Worm (Caenorhabditis elegans) whole organism, dauer: Measurements from ENCODE around the gene clec-49.

Experiments
- unc-62 ChIP-seq: sonication (generic microtip); optimal IDR thresholded peaks from 2 replicates; lab custom pipeline; 2017; ENCODE audit warnings: missing biosample characterization, missing genetic modification reagents, missing genetic modification characterization

clec-49 gene

ce11 chrV:19751124-19751523, at the start of gene clec-49:
TSS of gene clec-49 (minus strand) at chrV:19751226.
- no peak for TF ChIP-seq unc-62 (GFP tag; lab: Kevin White, UChicago)

ce11 chrV:19794931-19795330, 43.9 kb upstream of the clec-49 start, which contains the start of gene M162.7:
TSS of gene M162.7 (minus strand) at chrV:19795031.
- TF ChIP-seq unc-62 (GFP tag; lab: Kevin White, UChicago): no peak

- TF ChIP-seq unc-62 (GFP tag; lab: Kevin White, UChicago): no peak
Observed at ce11 chrV:19790248-19790647, 39.2 kb upstream of the clec-49 start.

DNA sequence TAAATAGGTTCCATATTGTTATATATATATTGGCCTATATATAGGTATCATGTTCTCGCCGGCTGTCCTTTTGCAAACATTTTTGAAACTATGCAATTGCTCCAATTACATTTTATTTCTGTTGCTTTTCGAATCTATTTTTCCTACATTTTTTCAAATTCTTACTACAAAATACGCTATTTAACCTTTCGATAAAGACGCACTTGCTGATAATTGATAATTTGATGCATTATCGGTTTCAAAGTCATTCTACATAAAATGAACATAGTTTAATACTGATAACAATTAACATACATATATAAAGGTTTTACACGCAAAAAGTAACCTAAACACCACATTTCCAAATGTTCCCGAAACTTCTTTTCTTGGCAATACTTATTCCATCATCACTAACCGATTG, 37.3 kb upstream of the clec-49 start, which contains the start of gene clec-258:
Gene clec-258, plus strand, starts transcription at position 81 of the 400 bp plus-strand sequence.
- no peak for TF ChIP-seq unc-62 (GFP tag; lab: Kevin White, UChicago)

DNA sequence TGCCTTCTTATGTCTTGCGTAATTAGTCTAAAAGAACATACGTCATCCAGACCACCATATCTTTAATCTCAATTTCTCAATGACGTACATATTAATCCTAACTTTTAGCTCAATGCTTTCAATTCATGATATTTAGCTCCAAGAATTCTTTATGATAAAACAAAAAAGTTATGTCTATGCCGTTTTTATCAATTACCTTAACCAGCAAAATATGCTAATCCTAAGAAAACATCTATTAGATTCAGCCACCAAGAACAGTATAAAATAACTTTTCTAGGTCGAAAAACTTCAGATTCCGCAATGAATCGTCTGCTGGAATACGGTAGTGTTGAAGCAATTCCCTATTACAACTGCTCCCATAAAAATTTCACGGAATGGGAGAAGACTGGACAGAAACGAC, 32.8 kb upstream of the clec-49 start, which contains the start of gene srt-45:
Gene srt-45, plus strand, starts transcription at position 301 of the 400 bp plus-strand sequence.
- TF ChIP-seq unc-62 (GFP tag; lab: Kevin White, UChicago): no peak

- no peak for TF ChIP-seq unc-62 (GFP tag; lab: Kevin White, UChicago)
Observed at ce11 chrV:19779220-19779619, 28.2 kb upstream of the clec-49 start.

DNA sequence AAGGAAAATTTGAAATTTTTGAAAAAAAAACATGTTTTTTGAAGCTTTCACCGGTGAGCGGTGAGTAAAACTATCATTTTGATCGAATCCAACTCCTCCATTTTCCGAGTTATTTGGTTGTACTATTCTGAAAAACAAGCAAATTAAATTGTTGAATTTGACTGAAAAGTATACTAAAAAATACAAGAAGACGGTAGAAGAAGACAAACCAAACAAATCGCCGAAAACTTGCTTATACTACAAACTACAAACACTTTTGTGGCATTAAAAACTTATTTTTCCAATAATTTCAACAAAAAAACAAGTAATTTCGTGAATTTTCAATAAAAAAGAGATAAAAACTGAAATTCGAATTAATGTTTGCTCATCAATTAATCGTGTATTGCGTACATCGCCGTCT, 27.6 kb upstream of the clec-49 start, which contains the start of gene fbxa-194:
Gene fbxa-194, minus strand, starts transcription at position 101 of the 400 bp plus-strand sequence.
- no peak for TF ChIP-seq unc-62 (GFP tag; lab: Kevin White, UChicago)

- no peak for TF ChIP-seq unc-62 (GFP tag; lab: Kevin White, UChicago)
Observed at ce11 chrV:19777227-19777626, 26.2 kb upstream of the clec-49 start, which contains the start of gene fbxa-118. TSS of gene fbxa-118 (minus strand) at chrV:19777327.

ce11 chrV:19771660-19772059, 20.6 kb upstream of the clec-49 start, which contains the start of gene M162.15:
TSS of gene M162.15 (minus strand) at chrV:19771760.
- no peak for TF ChIP-seq unc-62 (GFP tag; lab: Kevin White, UChicago)

- TF ChIP-seq unc-62 (GFP tag; lab: Kevin White, UChicago): no peak
Observed at ce11 chrV:19767719-19768118, 16.7 kb upstream of the clec-49 start.

DNA sequence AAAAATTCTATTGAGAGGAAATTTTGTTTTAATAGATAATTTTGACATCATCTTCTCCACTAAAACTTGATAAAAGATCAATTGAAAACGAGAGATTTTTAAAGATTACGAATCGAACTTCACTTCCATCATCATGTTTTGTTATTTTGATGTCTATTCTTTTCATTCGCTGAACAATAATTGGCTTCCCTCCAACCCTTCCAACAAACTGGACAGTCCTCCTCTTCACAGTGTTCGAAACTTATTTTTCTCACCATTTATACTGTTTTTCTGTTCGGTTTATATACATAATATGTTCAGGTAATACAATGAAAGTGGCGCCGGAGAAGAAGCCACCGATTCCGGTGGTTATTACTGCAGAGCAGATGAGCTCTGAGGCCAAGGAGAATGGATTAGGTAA, 9.7 kb upstream of the clec-49 start, which contains the start of gene M162.5:
Gene M162.5, plus strand, starts transcription at position 301 of the 400 bp plus-strand sequence.
- no peak for TF ChIP-seq unc-62 (GFP tag; lab: Kevin White, UChicago)

ce11 chrV:19759282-19759681, 8.3 kb upstream of the clec-49 start:
- TF ChIP-seq unc-62 (GFP tag; lab: Kevin White, UChicago): no peak

DNA sequence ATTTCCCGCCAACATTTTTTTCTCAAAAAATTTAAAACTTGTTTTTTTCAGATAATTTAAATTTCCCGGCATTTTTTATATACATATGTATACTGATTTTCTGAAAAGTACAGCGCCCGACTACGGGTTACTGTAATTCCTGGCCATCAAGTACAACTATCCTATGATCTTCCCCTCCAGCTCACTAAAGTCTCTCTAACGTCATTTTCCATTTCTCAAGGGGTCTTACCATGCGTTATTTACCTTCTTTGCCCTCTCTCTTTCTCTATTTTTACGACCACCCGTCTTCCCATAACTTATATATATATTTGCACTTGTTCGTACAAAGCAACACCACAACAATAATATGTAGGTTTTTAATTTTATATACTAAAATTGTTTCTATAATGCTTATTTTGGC, 5.2 kb upstream of the clec-49 start, which contains the start of gene W04E12.9:
Gene W04E12.9, plus strand, starts transcription at position 301 of the 400 bp plus-strand sequence.
- no peak for TF ChIP-seq unc-62 (GFP tag; lab: Kevin White, UChicago)

- TF ChIP-seq unc-62 (GFP tag; lab: Kevin White, UChicago): no peak
Observed at ce11 chrV:19755260-19755659, 4.2 kb upstream of the clec-49 start, which contains the start of gene clec-50. TSS of gene clec-50 (minus strand) at chrV:19755368.

DNA sequence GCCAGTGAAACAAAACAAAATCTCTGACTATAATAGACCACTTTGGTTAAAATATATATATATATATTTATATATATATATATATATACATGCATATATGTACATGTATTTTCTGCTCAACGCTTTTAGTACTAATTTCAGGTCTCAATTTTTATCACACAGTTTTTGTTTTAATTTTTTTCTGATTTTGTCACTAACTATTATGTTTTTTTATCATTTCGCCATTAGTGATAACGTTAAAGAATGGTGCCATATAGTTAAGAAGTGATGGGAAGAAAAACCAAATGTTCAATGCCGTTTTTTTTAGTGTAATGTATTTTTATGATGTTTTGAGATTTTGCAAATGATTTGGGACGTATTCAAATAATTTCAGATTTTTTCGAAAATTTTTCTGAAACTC, 3.3 kb upstream of the clec-49 start:
- TF ChIP-seq unc-62 (GFP tag; lab: Kevin White, UChicago): no peak

DNA sequence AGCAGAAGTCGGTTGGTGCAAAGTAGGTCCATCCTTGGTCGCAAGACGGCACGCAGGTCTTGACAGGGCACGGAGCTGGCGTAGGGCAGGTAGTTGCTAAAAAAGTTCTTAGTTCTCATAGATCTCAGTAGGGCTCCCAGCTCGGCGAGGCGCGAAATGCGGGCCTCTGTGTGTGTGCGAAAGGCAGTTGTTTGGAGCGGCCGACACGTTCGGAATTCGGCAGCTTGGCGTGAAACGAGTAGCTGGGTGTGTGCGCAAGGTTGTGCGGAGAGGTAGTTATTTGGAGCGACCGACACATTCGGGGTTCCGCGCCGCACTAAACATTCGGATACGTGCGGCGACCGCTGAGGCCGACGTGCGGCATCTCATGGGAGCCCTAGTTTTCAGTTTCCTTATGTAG, 1.9 kb upstream of the clec-49 start:
- TF ChIP-seq unc-62 (GFP tag; lab: Kevin White, UChicago): no peak

DNA sequence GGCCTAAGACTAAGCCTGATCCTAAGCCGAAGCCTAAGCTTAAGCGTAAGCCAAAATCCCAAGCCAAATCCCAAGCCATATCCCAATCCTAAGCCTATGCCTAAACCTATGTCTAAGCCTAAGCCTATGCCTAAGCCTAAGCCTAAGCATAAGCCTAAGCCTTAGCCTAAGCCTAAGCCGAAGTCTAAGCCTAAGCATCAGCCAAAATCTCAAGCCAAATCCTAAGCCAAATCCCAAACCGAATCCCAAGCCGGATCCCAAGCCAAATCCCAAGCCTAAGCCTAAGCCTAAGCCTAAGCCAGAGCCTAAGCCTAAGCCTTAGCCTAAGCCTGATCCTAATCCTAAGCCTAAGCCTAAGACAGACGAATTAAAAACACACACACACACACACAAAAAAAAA, 3.9 kb downstream of the clec-49 start:
- TF ChIP-seq unc-62 (GFP tag; lab: Kevin White, UChicago): no peak
